Worm (Caenorhabditis elegans) whole organism, young adult: ENCODE data around the gene dgn-3.
A peak's percentile ranks its signal among the peaks of the same experiment; 100 is the strongest.
"Not testable (repeated sequence)": the region's sequence is repeated elsewhere in the genome, so short reads cannot be mapped to it uniquely, and the experiment has no call there.

ENCODE experiments used
- B0261.1 ChIP-seq: sonication (generic microtip); optimal IDR thresholded peaks from 2 replicates; lab custom pipeline; 2016; ENCODE audit warnings: mild to moderate bottlenecking, missing genetic modification characterization, moderate library complexity, missing compliant biosample characterization
- D2030.7 ChIP-seq: fragments of 200-800 bp; sonication (Bioruptor generic); IDR thresholded peaks from 2 replicates; pipeline ENCODE4 v1.3.6; 2022; ENCODE audit warnings: missing genetic modification reagents, missing genetic modification characterization, missing compliant biosample characterization
- F23B12.7 ChIP-seq: sonication (generic microtip); optimal IDR thresholded peaks from 2 replicates; lab custom pipeline; 2017; ENCODE audit warnings: missing genetic modification characterization, mild to moderate bottlenecking, missing compliant biosample characterization, antibody characterized with exemption, moderate library complexity; ENCODE audit not compliant: insufficient read depth
- F39B2.1 ChIP-seq: fragments of 200-800 bp; sonication (Bioruptor generic); IDR thresholded peaks from 2 replicates; pipeline ENCODE4 v1.3.6; 2022; ENCODE audit warnings: missing genetic modification reagents, missing genetic modification characterization, missing compliant biosample characterization
- F57C9.4 ChIP-seq: sonication (generic microtip); optimal IDR thresholded peaks from 2 replicates; lab custom pipeline; 2017; ENCODE audit warnings: mild to moderate bottlenecking, missing genetic modification characterization, missing compliant biosample characterization
- K11D2.4 ChIP-seq: fragments of 200-800 bp; sonication (Bioruptor generic); IDR thresholded peaks from 2 replicates; pipeline ENCODE4 v1.3.6; 2022; ENCODE audit warnings: missing genetic modification reagents, missing genetic modification characterization, missing compliant biosample characterization
- T07F8.4 ChIP-seq: sonication (generic microtip); optimal IDR thresholded peaks from 2 replicates; lab custom pipeline; 2016; ENCODE audit warnings: mild to moderate bottlenecking, missing genetic modification characterization, moderate library complexity, missing compliant biosample characterization
- Y53F4B.3 ChIP-seq: fragments of 200-800 bp; sonication (Bioruptor generic); IDR thresholded peaks from 2 replicates; pipeline ENCODE4 v1.3.6; 2022; ENCODE audit warnings: missing genetic modification reagents, missing genetic modification characterization, missing compliant biosample characterization
- Y56A3A.18 ChIP-seq: fragments of 200-800 bp; sonication (Bioruptor generic); IDR thresholded peaks from 2 replicates; pipeline ENCODE4 v1.3.6; 2022; ENCODE audit warnings: missing genetic modification reagents, missing genetic modification characterization, missing compliant biosample characterization
- Y67H2A.10 ChIP-seq: fragments of 200-800 bp; sonication (Bioruptor generic); conservative IDR thresholded peaks from 2 replicates; pipeline ENCODE4 v1.3.6; 2022; ENCODE audit warnings: missing genetic modification reagents, missing genetic modification characterization, missing compliant biosample characterization
- Y79H2A.3 ChIP-seq: fragments of 200-800 bp; sonication (Bioruptor generic); conservative IDR thresholded peaks from 2 replicates; pipeline ENCODE4 v1.3.6; 2022; ENCODE audit warnings: missing genetic modification reagents, missing genetic modification characterization, missing compliant biosample characterization
- akir-1 ChIP-seq: fragments of 200-800 bp; sonication (Bioruptor generic); optimal IDR thresholded peaks from 2 replicates; lab custom pipeline; 2018; ENCODE audit warnings: mild to moderate bottlenecking, missing genetic modification characterization, moderate library complexity, missing compliant biosample characterization
- aptf-2 ChIP-seq: fragments of 200-800 bp; sonication (Bioruptor generic); conservative IDR thresholded peaks from 2 replicates; pipeline ENCODE4 v1.3.6; 2022; ENCODE audit warnings: missing genetic modification reagents, missing genetic modification characterization, missing compliant biosample characterization
- cebp-2 ChIP-seq: fragments of 200-800 bp; sonication (Bioruptor generic); IDR thresholded peaks from 2 replicates; pipeline ENCODE4 v1.3.6; 2022; ENCODE audit warnings: missing genetic modification characterization, missing compliant biosample characterization
- ceh-91 ChIP-seq: fragments of 200-800 bp; sonication (Bioruptor generic); IDR thresholded peaks from 2 replicates; pipeline ENCODE4 v1.3.6; 2022; ENCODE audit warnings: missing genetic modification reagents, missing genetic modification characterization, missing compliant biosample characterization
- dox-1 ChIP-seq: fragments of 200-800 bp; sonication (Bioruptor generic); IDR thresholded peaks from 2 replicates; pipeline ENCODE4 v1.3.6; 2022; ENCODE audit warnings: missing genetic modification reagents, missing genetic modification characterization, missing compliant biosample characterization
- dpff-1 ChIP-seq: sonication (generic microtip); optimal IDR thresholded peaks from 2 replicates; lab custom pipeline; 2017; ENCODE audit warnings: mild to moderate bottlenecking, missing genetic modification characterization, missing compliant biosample characterization
- dpl-1 ChIP-seq: fragments of 150-350 bp; optimal IDR thresholded peaks from 2 replicates; lab custom pipeline; 2014; ENCODE audit warnings: missing biosample characterization, missing genetic modification reagents, missing genetic modification characterization
- egl-18 ChIP-seq: fragments of 200-800 bp; sonication (Bioruptor generic); IDR thresholded peaks from 2 replicates; pipeline ENCODE4 v1.3.6; 2022; ENCODE audit warnings: missing genetic modification reagents, missing genetic modification characterization, missing compliant biosample characterization
- egl-44 ChIP-seq: fragments of 200-800 bp; sonication (Bioruptor generic); IDR thresholded peaks from 2 replicates; pipeline ENCODE4 v1.3.6; 2022; ENCODE audit warnings: missing genetic modification reagents, missing genetic modification characterization, missing compliant biosample characterization
- egrh-3 ChIP-seq: fragments of 200-800 bp; sonication (Bioruptor generic); IDR thresholded peaks from 2 replicates; pipeline ENCODE4 v1.3.6; 2022; ENCODE audit warnings: missing genetic modification reagents, missing genetic modification characterization, missing compliant biosample characterization
- ets-4 ChIP-seq: fragments of 200-800 bp; sonication (Bioruptor generic); optimal IDR thresholded peaks from 2 replicates; lab custom pipeline; 2018; ENCODE audit warnings: mild to moderate bottlenecking, missing genetic modification characterization, missing compliant biosample characterization
- him-1 ChIP-seq: sonication (generic microtip); optimal IDR thresholded peaks from 2 replicates; lab custom pipeline; 2016; ENCODE audit warnings: missing genotype, missing genetic modification reagents, missing genetic modification characterization, missing compliant biosample characterization
- hlh-12 ChIP-seq: sonication (generic microtip); optimal IDR thresholded peaks from 2 replicates; lab custom pipeline; 2016; ENCODE audit warnings: missing genetic modification characterization, missing compliant biosample characterization
- hmg-20 ChIP-seq: fragments of 200-800 bp; sonication (Bioruptor generic); IDR thresholded peaks from 2 replicates; pipeline ENCODE4 v1.3.6; 2022; ENCODE audit warnings: missing genetic modification reagents, missing genetic modification characterization, missing compliant biosample characterization
- hsf-1 ChIP-seq: fragments of 200-800 bp; sonication (Bioruptor generic); IDR thresholded peaks from 2 replicates; pipeline ENCODE4 v1.3.6; 2022; ENCODE audit warnings: missing genetic modification reagents, missing genetic modification characterization, missing compliant biosample characterization
- lag-1 ChIP-seq: fragments of 200-800 bp; sonication (Bioruptor generic); IDR thresholded peaks from 2 replicates; pipeline ENCODE4 v1.3.6; 2022; ENCODE audit warnings: missing genetic modification reagents, missing genetic modification characterization, missing compliant biosample characterization
- lin-54 ChIP-seq: fragments of 200-800 bp; sonication (Bioruptor generic); optimal IDR thresholded peaks from 2 replicates; lab custom pipeline; 2018; ENCODE audit warnings: mild to moderate bottlenecking, missing genetic modification characterization, missing compliant biosample characterization
- madf-8 ChIP-seq: fragments of 200-800 bp; sonication (Bioruptor generic); conservative IDR thresholded peaks from 2 replicates; pipeline ENCODE4 v1.3.6; 2022; ENCODE audit warnings: missing genetic modification reagents, missing genetic modification characterization, missing compliant biosample characterization
- mxl-1 ChIP-seq: sonication (generic microtip); optimal IDR thresholded peaks from 2 replicates; lab custom pipeline; 2016; ENCODE audit warnings: missing genetic modification characterization, missing compliant biosample characterization
- rpc-1 ChIP-seq, 2 experiments: fragments of 150-350 bp in 1 of 2; sonication (generic microtip) in 1 of 2; optimal IDR thresholded peaks; 2 replicates each; lab custom pipeline; 2014 to 2018; ENCODE audit warnings: missing biosample characterization in 1 of 2, missing genetic modification characterization in 1 of 2, missing genetic modification reagents in 1 of 2, missing genotype in 1 of 2
- sdz-38 ChIP-seq: sonication (generic microtip); optimal IDR thresholded peaks from 2 replicates; lab custom pipeline; 2016; ENCODE audit warnings: missing genotype, missing genetic modification characterization, missing compliant biosample characterization
- sea-2 ChIP-seq: fragments of 200-800 bp; sonication (Bioruptor generic); IDR thresholded peaks from 2 replicates; pipeline ENCODE4 v1.3.6; 2022; ENCODE audit warnings: missing genetic modification characterization, missing compliant biosample characterization
- snpc-1.1 ChIP-seq: sonication (generic microtip); optimal IDR thresholded peaks from 2 replicates; lab custom pipeline; 2017; ENCODE audit warnings: missing genetic modification characterization, mild to moderate bottlenecking, missing compliant biosample characterization, antibody characterized with exemption, moderate library complexity, missing genotype, missing genetic modification reagents; ENCODE audit not compliant: insufficient read depth
- tbp1 ChIP-seq: fragments of 200-800 bp; sonication (Bioruptor generic); optimal IDR thresholded peaks from 2 replicates; lab custom pipeline; 2018; ENCODE audit warnings: mild to moderate bottlenecking, missing genetic modification characterization, missing compliant biosample characterization
- unc-130 ChIP-seq: sonication (generic microtip); optimal IDR thresholded peaks from 2 replicates; lab custom pipeline; 2016; ENCODE audit warnings: missing genetic modification reagents, missing genetic modification characterization, missing compliant biosample characterization
- xnd-1 ChIP-seq: sonication (generic microtip); optimal IDR thresholded peaks from 2 replicates; lab custom pipeline; 2016; ENCODE audit warnings: missing genotype, missing genetic modification reagents, missing genetic modification characterization, missing compliant biosample characterization
- zfh-2 ChIP-seq: fragments of 200-800 bp; sonication (Bioruptor generic); conservative IDR thresholded peaks from 2 replicates; pipeline ENCODE4 v1.3.6; 2022; ENCODE audit warnings: missing genetic modification reagents, missing genetic modification characterization, missing compliant biosample characterization
- zim-3 ChIP-seq: sonication (generic microtip); optimal IDR thresholded peaks from 2 replicates; lab custom pipeline; 2017; ENCODE audit warnings: mild to moderate bottlenecking, missing genetic modification characterization, moderate library complexity, missing compliant biosample characterization
- ztf-22 ChIP-seq: fragments of 200-800 bp; sonication (Bioruptor generic); optimal IDR thresholded peaks from 2 replicates; lab custom pipeline; 2018; ENCODE audit warnings: mild to moderate bottlenecking, missing genetic modification characterization, moderate library complexity, missing compliant biosample characterization
- ztf-25 ChIP-seq: fragments of 200-800 bp; sonication (Bioruptor generic); IDR thresholded peaks from 2 replicates; pipeline ENCODE4 v1.3.6; 2022; ENCODE audit warnings: missing genetic modification reagents, missing genetic modification characterization, missing compliant biosample characterization

dgn-3 gene

DNA sequence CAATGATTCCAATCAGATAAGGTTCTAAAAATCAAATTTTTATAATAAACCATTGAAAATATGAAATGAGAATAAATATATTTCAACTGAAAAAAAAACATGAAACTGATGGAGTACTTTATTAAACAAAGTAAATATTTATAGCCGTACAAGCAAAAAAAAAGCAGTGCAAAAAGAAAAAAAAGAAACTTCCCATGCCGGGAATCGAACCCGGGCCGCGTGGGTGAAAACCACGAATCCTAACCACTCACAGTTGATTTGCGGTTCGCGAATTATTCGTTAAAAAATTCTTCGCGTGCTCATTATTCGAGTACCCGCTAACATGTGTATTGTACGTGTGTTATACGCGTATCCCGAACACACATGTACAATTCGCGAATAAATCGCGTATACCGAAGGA is 38.8 kb upstream of the dgn-3 start, which contains the start of gene C36C9.6:
Gene C36C9.6 (minus strand): TSS at position 101 of the 400 bp plus-strand sequence.
- TF ChIP-seq ztf-25 (GFP tag; lab: Robert Waterston, UW); ztf-22; aptf-2 (GFP tag; lab: Robert Waterston, UW): not testable (repeated sequence)

DNA sequence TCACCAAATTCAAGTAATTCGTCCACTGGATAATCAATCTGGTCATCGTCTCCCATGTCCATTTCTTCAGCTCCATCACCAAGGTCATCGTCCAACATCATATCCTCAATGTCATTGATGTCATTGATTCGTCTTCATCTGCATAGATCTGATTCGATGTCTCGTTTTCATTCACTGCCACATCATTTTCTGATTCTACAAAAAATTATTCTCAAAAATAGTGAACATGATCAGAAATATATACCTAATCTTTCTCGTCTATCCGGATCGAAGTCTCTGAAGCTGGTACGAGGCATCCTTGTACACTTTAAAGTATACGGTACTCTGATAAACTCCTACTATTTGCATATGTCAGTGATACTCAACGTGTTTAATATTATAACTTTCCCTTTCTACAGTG is 32.8 kb upstream of the dgn-3 start, which contains the start of gene C36C9.4:
Gene C36C9.4 (minus strand): TSS at position 101 of the 400 bp plus-strand sequence.
- TF ChIP-seq egl-18 (GFP tag; lab: Robert Waterston, UW); him-1; ztf-25 (GFP tag; lab: Robert Waterston, UW): not testable (repeated sequence)

DNA sequence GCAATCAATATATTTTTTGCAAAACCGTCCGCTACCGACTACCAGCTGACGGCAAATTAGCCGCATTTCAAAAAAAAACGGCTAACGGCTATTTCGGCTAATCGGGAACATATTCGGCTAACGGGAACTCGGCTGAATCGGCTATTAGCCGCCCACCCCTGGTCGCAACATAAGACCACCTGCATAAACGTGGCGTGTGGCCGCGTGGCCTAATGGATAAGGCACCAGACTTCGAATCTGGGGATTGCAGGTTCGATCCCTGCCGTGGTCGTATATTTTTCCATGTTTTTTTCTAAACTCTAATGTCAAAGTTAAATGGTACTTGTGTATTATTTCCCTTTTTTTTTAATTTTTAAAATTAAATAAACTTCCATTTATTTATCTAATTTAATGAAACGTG is 31.2 kb upstream of the dgn-3 start:
- TF ChIP-seq tbp1 (GFP tag; lab: Kevin White, UChicago) (peak; percentile 80), F39B2.1 (GFP tag; lab: Robert Waterston, UW) (no peak), sdz-38 (tag; lab: Kevin White, UChicago) (no peak), D2030.7 (GFP tag; lab: Robert Waterston, UW) (peak; percentile 36; the same call in 1 of the 2 replicates), zfh-2 (GFP tag; lab: Robert Waterston, UW) (peak; percentile 33; the same call in 1 of the 2 replicates), K11D2.4 (no peak), mxl-1 (tag; lab: Kevin White, UChicago) (no peak), him-1 (peak; percentile 64), Y53F4B.3 (GFP tag; lab: Robert Waterston, UW) (no peak), F23B12.7 (no peak), ztf-25 (GFP tag; lab: Robert Waterston, UW) (no peak), dox-1 (GFP tag; lab: Robert Waterston, UW) (no peak), xnd-1 (tag; lab: Kevin White, UChicago) (no peak), aptf-2 (GFP tag; lab: Robert Waterston, UW) (no peak), ceh-91 (0 out of 2 replicates have a peak, but pooled peaks have one; percentile 28), Y56A3A.18 (GFP tag; lab: Robert Waterston, UW) (no peak), unc-130 (GFP tag; lab: Kevin White, UChicago) (no peak), B0261.1 (tag; lab: Kevin White, UChicago) (peak; percentile 51), Y79H2A.3 (GFP tag; lab: Robert Waterston, UW) (no peak), egl-44 (GFP tag; lab: Robert Waterston, UW) (no peak), dpl-1 (no peak), zim-3 (no peak), hsf-1 (GFP tag; lab: Robert Waterston, UW) (no peak), rpc-1 (optimal IDR thresholded peaks at IDR 0.05; lab: Kevin White, UChicago) (peak; percentile 19), rpc-1 (tag; optimal IDR thresholded peaks at IDR 0.05; lab: Kevin White, UChicago) (peak; percentile 73)
- TF ChIP-seq, all 124 proteins: peak for 7

DNA sequence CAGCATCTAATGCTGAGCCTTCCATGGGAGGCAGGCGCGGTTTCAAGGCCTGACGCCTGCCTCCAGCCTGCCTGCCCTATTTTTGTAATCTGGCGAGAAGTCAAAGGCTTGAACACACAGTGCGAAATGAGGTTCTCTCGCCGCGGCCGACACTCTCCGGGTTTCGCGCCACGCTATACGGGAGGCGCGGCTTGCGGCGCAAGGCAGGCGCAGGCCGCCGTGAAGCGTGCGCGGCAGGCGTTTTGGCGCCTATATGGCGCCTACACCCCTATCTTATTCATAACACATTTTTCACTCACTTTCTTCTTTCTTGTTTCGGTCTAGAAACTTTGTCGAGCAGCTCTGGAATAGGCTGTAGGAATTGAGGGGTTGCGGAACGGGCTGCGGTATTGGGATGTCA is 26.6 kb upstream of the dgn-3 start:
- TF ChIP-seq zfh-2 (GFP tag; lab: Robert Waterston, UW): peak; percentile 94
- TF ChIP-seq xnd-1 (tag; lab: Kevin White, UChicago): no peak
- no peak for TF ChIP-seq dpff-1 (tag; lab: Kevin White, UChicago)
- peak; percentile 70; the same call in 1 of the 2 replicates for TF ChIP-seq egrh-3 (GFP tag; lab: Robert Waterston, UW)
- TF ChIP-seq cebp-2 (GFP tag; lab: Robert Waterston, UW): 0 out of 2 replicates have a peak, but pooled peaks have one; percentile 48

DNA sequence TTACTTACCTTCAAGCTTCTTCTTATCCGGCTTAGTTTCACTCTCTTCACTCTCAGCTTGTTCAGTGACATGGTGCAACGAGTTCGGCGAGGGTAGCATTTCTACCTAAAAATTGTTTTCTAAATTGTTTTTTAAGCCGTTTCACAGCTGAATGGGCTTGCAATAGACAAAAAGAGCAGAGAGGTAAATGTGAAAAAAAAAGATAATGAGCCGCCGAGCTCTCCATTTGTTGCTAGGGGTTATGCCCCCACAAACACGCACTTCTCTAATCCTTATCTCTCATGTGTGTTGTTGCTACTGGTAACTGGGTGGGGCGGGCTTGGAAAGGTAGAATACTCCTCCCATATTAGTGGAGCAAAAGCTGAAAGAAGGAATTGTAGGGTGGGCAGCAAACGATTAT is 25.8 kb upstream of the dgn-3 start, which contains the start of gene C36C9.5:
Gene C36C9.5 (minus strand): TSS at position 101 of the 400 bp plus-strand sequence.
- TF ChIP-seq lag-1 (no peak), T07F8.4 (no peak), hmg-20 (GFP tag; lab: Robert Waterston, UW) (no peak), sea-2 (GFP tag; lab: Robert Waterston, UW) (no peak), Y67H2A.10 (GFP tag; lab: Robert Waterston, UW) (no peak), akir-1 (GFP tag; lab: Kevin White, UChicago) (no peak), F57C9.4 (tag; lab: Kevin White, UChicago) (no peak), hlh-12 (tag; lab: Kevin White, UChicago) (no peak), mxl-1 (tag; lab: Kevin White, UChicago) (no peak), ztf-25 (GFP tag; lab: Robert Waterston, UW) (no peak), snpc-1.1 (tag; lab: Kevin White, UChicago) (no peak), ets-4 (GFP tag; lab: Kevin White, UChicago) (no peak), madf-8 (GFP tag; lab: Robert Waterston, UW) (no peak), lin-54 (GFP tag; lab: Kevin White, UChicago) (no peak), zfh-2 (GFP tag; lab: Robert Waterston, UW) (no peak)
